Worm (Caenorhabditis elegans) whole organism, late embryonic: ENCODE data around the gene twk-10.
A peak's percentile ranks its signal among the peaks of the same experiment; 100 is the strongest.

Experiments used
- C08G9.2 ChIP-seq: sonication (generic microtip); optimal IDR thresholded peaks from 2 replicates; lab custom pipeline; 2016; ENCODE audit warnings: mild to moderate bottlenecking, missing genetic modification characterization, moderate library complexity, missing compliant biosample characterization
- C38D4.7 ChIP-seq: fragments of 200-800 bp; sonication (Bioruptor generic); optimal IDR thresholded peaks from 2 replicates; lab custom pipeline; 2018; ENCODE audit warnings: mild to moderate bottlenecking, missing genetic modification characterization, moderate library complexity, missing compliant biosample characterization
- K09A11.1 ChIP-seq: sonication (generic microtip); optimal IDR thresholded peaks from 2 replicates; lab custom pipeline; 2017; ENCODE audit warnings: antibody characterized with exemption, mild to moderate bottlenecking, missing genetic modification characterization, missing compliant biosample characterization; ENCODE audit not compliant: insufficient read depth
- T23F11.4 ChIP-seq: fragments of 200-800 bp; sonication (Bioruptor generic); optimal IDR thresholded peaks from 2 replicates; lab custom pipeline; 2018; ENCODE audit warnings: mild to moderate bottlenecking, missing genetic modification characterization, missing compliant biosample characterization
- ahr-1 ChIP-seq: sonication (generic microtip); optimal IDR thresholded peaks from 2 replicates; lab custom pipeline; 2016; ENCODE audit warnings: missing genetic modification characterization, missing compliant biosample characterization
- ceh-18 ChIP-seq: sonication (generic microtip); optimal IDR thresholded peaks from 2 replicates; lab custom pipeline; 2016; ENCODE audit warnings: missing genetic modification characterization, missing compliant biosample characterization
- ceh-19 ChIP-seq: fragments of 200-800 bp; sonication (Bioruptor generic); optimal IDR thresholded peaks from 2 replicates; lab custom pipeline; 2018; ENCODE audit warnings: mild to moderate bottlenecking, missing genetic modification characterization, missing compliant biosample characterization
- ceh-22 ChIP-seq: sonication (generic microtip); optimal IDR thresholded peaks from 2 replicates; lab custom pipeline; 2017; ENCODE audit warnings: missing biosample characterization, missing genetic modification characterization
- ceh-24 ChIP-seq: sonication (generic microtip); optimal IDR thresholded peaks from 2 replicates; lab custom pipeline; 2016; ENCODE audit warnings: mild to moderate bottlenecking, missing genetic modification characterization, missing compliant biosample characterization
- ceh-34 ChIP-seq: sonication (generic microtip); optimal IDR thresholded peaks from 2 replicates; lab custom pipeline; 2016; ENCODE audit warnings: mild to moderate bottlenecking, missing genetic modification characterization, missing compliant biosample characterization
- ceh-45 ChIP-seq: fragments of 200-800 bp; sonication (Bioruptor generic); IDR thresholded peaks from 2 replicates; pipeline ENCODE4 v1.3.6; 2022; ENCODE audit warnings: missing genetic modification reagents, missing genetic modification characterization, missing compliant biosample characterization
- ceh-6 ChIP-seq: fragments of 200-800 bp; sonication (Bioruptor generic); optimal IDR thresholded peaks from 2 replicates; lab custom pipeline; 2018; ENCODE audit warnings: mild to moderate bottlenecking, missing genetic modification characterization, missing compliant biosample characterization
- elt-2 ChIP-seq: sonication (generic microtip); optimal IDR thresholded peaks from 2 replicates; lab custom pipeline; 2016; ENCODE audit warnings: missing genetic modification reagents, missing genetic modification characterization, missing compliant biosample characterization
- fkh-6 ChIP-seq: sonication (generic microtip); optimal IDR thresholded peaks from 2 replicates; lab custom pipeline; 2016; ENCODE audit warnings: missing genetic modification characterization, missing compliant biosample characterization
- gmeb-2 ChIP-seq: sonication (generic microtip); optimal IDR thresholded peaks from 2 replicates; lab custom pipeline; 2016; ENCODE audit warnings: missing genetic modification characterization, inconsistent platforms, missing compliant biosample characterization
- hlh-6 ChIP-seq: sonication (generic microtip); optimal IDR thresholded peaks from 2 replicates; lab custom pipeline; 2016; ENCODE audit warnings: missing genotype, missing genetic modification characterization, missing compliant biosample characterization
- hlh-8 ChIP-seq: sonication (generic microtip); optimal IDR thresholded peaks from 2 replicates; lab custom pipeline; 2016; ENCODE audit warnings: missing genotype, missing genetic modification characterization, missing compliant biosample characterization
- lim-6 ChIP-seq: sonication (generic microtip); optimal IDR thresholded peaks from 2 replicates; lab custom pipeline; 2016; ENCODE audit warnings: missing genetic modification characterization, missing compliant biosample characterization
- madf-2 ChIP-seq: sonication (generic microtip); optimal IDR thresholded peaks from 2 replicates; lab custom pipeline; 2017; ENCODE audit warnings: missing genetic modification characterization, missing compliant biosample characterization
- mec-3 ChIP-seq: sonication (generic microtip); optimal IDR thresholded peaks from 2 replicates; lab custom pipeline; 2016; ENCODE audit warnings: borderline replicate concordance, missing genetic modification characterization, missing compliant biosample characterization
- nfya-1 ChIP-seq: sonication (generic microtip); optimal IDR thresholded peaks from 2 replicates; lab custom pipeline; 2017; ENCODE audit warnings: missing genetic modification characterization, mild to moderate bottlenecking, missing compliant biosample characterization, antibody characterized with exemption, moderate library complexity
- nhr-11 ChIP-seq: fragments of 150-350 bp; optimal IDR thresholded peaks from 2 replicates; lab custom pipeline; 2014; ENCODE audit warnings: missing biosample characterization, missing genetic modification characterization
- npax-4 ChIP-seq: sonication (generic microtip); optimal IDR thresholded peaks from 2 replicates; lab custom pipeline; 2016; ENCODE audit warnings: missing genetic modification characterization, missing compliant biosample characterization
- pax-1 ChIP-seq: fragments of 150-350 bp; optimal IDR thresholded peaks from 2 replicates; lab custom pipeline; 2014; ENCODE audit warnings: missing biosample characterization, missing genetic modification characterization
- pha-2 ChIP-seq: sonication (generic microtip); optimal IDR thresholded peaks from 2 replicates; lab custom pipeline; 2017; ENCODE audit warnings: mild to moderate bottlenecking, missing genetic modification characterization, missing compliant biosample characterization
- pha-4 ChIP-seq: fragments of 150-350 bp; optimal IDR thresholded peaks from 2 replicates; lab custom pipeline; 2018; ENCODE audit warnings: missing biosample characterization, missing genetic modification reagents, missing genetic modification characterization
- pqm-1 ChIP-seq: sonication (generic microtip); optimal IDR thresholded peaks from 2 replicates; lab custom pipeline; 2016; ENCODE audit warnings: missing genetic modification characterization, missing compliant biosample characterization
- sdc-2 ChIP-seq: sonication (generic microtip); optimal IDR thresholded peaks from 2 replicates; lab custom pipeline; 2016; ENCODE audit warnings: missing genotype, missing genetic modification characterization, missing compliant biosample characterization
- sox-2 ChIP-seq: fragments of 200-800 bp; sonication (Bioruptor generic); IDR thresholded peaks from 2 replicates; pipeline ENCODE4 v1.3.6; 2022; ENCODE audit warnings: missing genetic modification reagents, missing genetic modification characterization, missing compliant biosample characterization
- tbx-7 ChIP-seq: sonication (generic microtip); optimal IDR thresholded peaks from 2 replicates; lab custom pipeline; 2016; ENCODE audit warnings: missing genotype, missing genetic modification characterization, missing compliant biosample characterization
- ttx-3 ChIP-seq: sonication (generic microtip); optimal IDR thresholded peaks from 2 replicates; lab custom pipeline; 2016; ENCODE audit warnings: missing genetic modification reagents, missing genetic modification characterization, missing compliant biosample characterization
- unc-55 ChIP-seq: sonication (generic microtip); optimal IDR thresholded peaks from 2 replicates; lab custom pipeline; 2017; ENCODE audit warnings: missing biosample characterization, missing genetic modification reagents, missing genetic modification characterization
- zip-5 ChIP-seq: sonication (generic microtip); optimal IDR thresholded peaks from 2 replicates; lab custom pipeline; 2016; ENCODE audit warnings: missing genetic modification characterization, missing compliant biosample characterization

The twk-10 gene

DNA sequence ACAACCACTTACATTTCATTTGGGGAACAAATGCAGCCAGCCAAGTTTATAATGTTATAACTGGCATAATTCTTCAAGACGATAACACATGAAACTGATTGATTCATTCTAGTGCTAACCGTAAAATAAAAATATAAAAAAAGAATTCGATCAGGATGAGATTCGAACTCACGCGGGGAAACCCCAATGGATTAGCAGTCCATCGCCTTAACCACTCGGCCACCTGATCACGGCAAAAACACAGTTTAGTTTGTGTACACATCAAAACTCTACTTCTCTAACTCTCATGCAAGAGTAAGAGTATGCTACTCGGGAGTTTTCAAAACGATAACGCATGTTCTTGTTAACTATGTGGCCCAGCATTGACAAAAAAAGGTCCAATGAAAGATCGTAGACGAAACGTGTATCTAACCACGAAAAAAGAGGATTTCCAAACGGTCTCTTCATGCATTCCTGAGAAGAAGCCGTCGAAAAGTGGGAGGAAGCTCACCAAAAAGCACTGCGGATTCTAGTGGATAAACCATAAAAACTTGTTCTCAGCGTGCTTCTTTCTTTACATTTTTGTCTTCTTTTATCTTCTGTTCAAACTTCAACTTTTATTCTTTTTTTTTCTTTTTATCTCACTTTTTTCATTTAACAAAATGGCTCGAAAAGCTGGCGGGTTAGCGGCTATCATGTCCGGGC, at the start of gene twk-10:
TSS of gene twk-10 (plus strand) at position 634 of the 684 bp plus-strand sequence.
- TF ChIP-seq elt-2 (peak; percentile 11), pha-2 (tag; lab: Kevin White, UChicago) (no peak)

DNA sequence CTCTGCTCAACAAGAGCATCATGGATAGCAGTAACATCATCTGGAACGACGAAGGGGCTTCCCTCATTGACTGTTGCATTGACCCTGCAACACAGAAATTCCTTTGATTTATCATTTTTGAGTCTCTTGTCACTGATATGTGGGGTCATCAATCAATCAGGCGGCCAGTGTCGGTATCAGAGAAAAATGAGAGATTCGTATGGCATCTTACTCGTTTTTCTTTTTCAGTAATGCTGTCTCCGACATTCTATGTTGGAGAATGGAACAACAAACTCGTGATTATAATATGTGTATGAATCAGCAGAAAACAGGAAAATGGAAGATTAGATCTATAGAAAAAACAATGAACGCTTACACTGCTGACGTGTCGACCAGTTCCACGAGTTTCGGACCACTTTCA, 49.0 kb upstream of the twk-10 start:
- TF ChIP-seq lim-6 (no peak), unc-55 (peak; percentile 59)

DNA sequence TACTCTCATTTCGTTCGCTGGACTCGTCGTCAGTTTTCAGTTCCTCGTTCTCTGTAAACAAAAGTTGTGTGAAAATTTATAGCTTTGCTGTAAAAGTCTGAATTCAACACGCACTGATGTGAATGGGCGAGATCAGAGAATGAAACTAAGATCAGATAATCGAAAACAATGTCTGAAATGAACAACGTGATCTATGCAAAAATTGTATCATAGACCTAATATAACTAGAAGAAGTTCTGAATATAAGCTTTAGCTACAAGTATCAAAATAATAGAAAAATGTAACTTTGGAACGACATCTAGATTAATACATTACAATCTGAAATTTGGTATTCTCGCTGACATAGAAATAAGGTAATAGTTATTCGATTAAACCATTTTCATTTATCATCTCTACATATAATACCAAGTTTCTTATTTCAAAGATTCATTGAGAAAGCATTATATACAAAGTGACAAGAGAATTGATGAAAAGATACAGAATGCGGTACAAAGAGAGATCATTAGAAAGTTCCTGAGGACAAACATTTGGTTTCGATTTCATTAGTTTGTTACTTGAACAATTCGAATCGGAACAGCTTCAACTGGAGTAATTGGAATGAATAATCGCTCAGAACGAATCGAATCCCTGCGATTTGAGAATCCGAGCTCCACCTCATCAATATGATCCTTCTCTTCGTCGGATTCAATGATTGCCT, 47.9 kb upstream of the twk-10 start, which contains the start of gene moc-2:
TSS of gene moc-2 (minus strand) at position 51 of the 697 bp plus-strand sequence.
- TF ChIP-seq ttx-3 (tag; lab: Kevin White, UChicago) (no peak), madf-2 (tag; lab: Kevin White, UChicago) (no peak), pqm-1 (tag; lab: Kevin White, UChicago) (no peak), ahr-1 (no peak), ceh-6 (no peak), ceh-19 (GFP tag; lab: Kevin White, UChicago) (no peak), npax-4 (tag; lab: Kevin White, UChicago) (no peak), C38D4.7 (GFP tag; lab: Kevin White, UChicago) (no peak), ceh-34 (tag; lab: Kevin White, UChicago) (no peak), ceh-18 (no peak), mec-3 (tag; lab: Kevin White, UChicago) (no peak)

DNA sequence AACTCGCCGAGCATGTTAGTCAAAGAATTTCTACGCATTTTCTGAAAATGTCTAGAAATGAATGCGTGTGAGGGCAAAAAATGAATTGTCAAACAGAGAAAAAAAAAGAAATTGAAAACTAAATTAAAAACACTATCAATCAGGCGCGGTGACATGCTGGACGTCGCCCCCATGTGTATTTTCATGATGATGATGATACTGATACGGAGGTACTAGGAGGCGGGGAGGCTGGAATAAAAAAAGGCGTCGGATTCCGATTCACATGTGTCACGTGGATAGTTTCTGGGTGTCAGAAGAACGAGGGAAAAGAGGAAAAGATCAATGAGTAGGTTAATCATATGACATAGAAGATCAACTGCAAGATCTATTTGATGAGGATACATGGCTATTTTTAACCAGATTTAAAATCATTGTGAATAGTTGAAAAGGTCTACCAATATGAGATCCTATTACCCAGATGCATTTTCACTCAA, 46.8 kb upstream of the twk-10 start, which contains the start of gene W01A11.7:
TSS of gene W01A11.7 (minus strand) at position 51 of the 473 bp plus-strand sequence.
- TF ChIP-seq hlh-6, result no peak
- no peak for TF ChIP-seq ahr-1
- TF ChIP-seq ceh-24 (tag; lab: Kevin White, UChicago), result no peak
- no peak for TF ChIP-seq sox-2
- no peak for TF ChIP-seq gmeb-2 (tag; lab: Kevin White, UChicago)
- TF ChIP-seq hlh-8 (tag; lab: Kevin White, UChicago), result no peak
- no peak for TF ChIP-seq nhr-11 (tag; lab: Kevin White, UChicago)
- TF ChIP-seq pha-4 (tag; lab: Kevin White, UChicago), result no peak
- no peak for TF ChIP-seq pqm-1 (tag; lab: Kevin White, UChicago)
- no peak for TF ChIP-seq ceh-45 (GFP tag; lab: Robert Waterston, UW)
- no peak for TF ChIP-seq tbx-7 (tag; lab: Kevin White, UChicago)
- no peak for TF ChIP-seq ceh-34 (tag; lab: Kevin White, UChicago)
- TF ChIP-seq fkh-6 (tag; lab: Kevin White, UChicago), result no peak
- TF ChIP-seq C08G9.2 (tag; lab: Kevin White, UChicago), result no peak
- TF ChIP-seq nfya-1 (tag; lab: Kevin White, UChicago), result no peak
- TF ChIP-seq ceh-22 (tag; lab: Kevin White, UChicago), result no peak

DNA sequence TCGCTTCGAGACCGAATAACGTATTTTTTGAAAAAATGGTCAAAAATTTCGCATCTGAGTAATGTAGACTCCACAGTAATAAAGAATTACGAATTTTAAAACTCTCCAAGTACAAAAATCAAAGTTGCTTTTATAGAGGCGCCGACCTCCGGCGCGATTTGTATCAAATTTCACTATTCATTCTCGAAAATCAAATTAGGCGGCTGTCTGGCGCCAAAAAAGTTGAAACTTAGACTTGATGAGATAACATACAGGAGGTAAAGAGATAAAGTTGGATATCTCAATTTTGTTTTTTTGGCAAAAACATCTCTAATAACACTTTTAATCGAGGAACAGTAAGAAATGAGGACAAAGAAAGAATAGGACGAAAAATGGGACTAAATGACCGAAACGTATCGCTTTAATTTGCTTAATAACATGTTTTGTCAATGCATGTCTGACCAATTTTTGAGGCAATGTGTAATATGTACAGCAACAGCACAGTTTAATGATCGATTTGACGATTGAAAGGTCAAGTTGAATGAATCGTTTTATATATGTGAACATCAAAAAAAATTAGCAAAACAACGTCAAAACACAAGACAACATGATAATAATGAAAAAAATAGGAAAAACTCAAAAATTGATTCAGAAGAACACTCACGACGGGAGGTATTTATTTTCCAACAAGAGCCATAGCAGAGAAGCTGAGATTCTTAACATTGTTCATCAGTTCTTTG, 45.7 kb upstream of the twk-10 start:
- TF ChIP-seq gmeb-2 (tag; lab: Kevin White, UChicago) (no peak), zip-5 (tag; lab: Kevin White, UChicago) (no peak), nfya-1 (tag; lab: Kevin White, UChicago) (no peak), ttx-3 (tag; lab: Kevin White, UChicago) (no peak), pax-1 (no peak), sdc-2 (tag; lab: Kevin White, UChicago) (no peak), K09A11.1 (tag; lab: Kevin White, UChicago) (no peak), tbx-7 (tag; lab: Kevin White, UChicago) (no peak), sox-2 (no peak), mec-3 (tag; lab: Kevin White, UChicago) (no peak), T23F11.4 (GFP tag; lab: Kevin White, UChicago) (no peak)
